Fruit fly (Drosophila melanogaster) whole organism, adult: ENCODE measurements around the gene Arl2.

Experiments used
- CG11617 ChIP-seq: fragments of 200-800 bp; sonication (Bioruptor generic); optimal IDR thresholded peaks from 2 replicates; lab custom pipeline; 2017; ENCODE audit warnings: mild to moderate bottlenecking, missing biosample characterization, missing genetic modification reagents, missing genetic modification characterization
- CG14711 ChIP-seq: fragments of 200-800 bp; sonication (Bioruptor generic); optimal IDR thresholded peaks from 2 replicates; lab custom pipeline; 2018; ENCODE audit warnings: missing biosample characterization, mild to moderate bottlenecking, missing genetic modification characterization, moderate library complexity
- CG1620 ChIP-seq: fragments of 200-800 bp; sonication (Bioruptor generic); optimal IDR thresholded peaks from 2 replicates; lab custom pipeline; 2016; ENCODE audit warnings: missing biosample characterization, missing genetic modification characterization
- CG7045 ChIP-seq: fragments of 200-800 bp; sonication (Bioruptor generic); optimal IDR thresholded peaks from 2 replicates; lab custom pipeline; 2017; ENCODE audit warnings: missing biosample characterization, mild to moderate bottlenecking, missing genetic modification characterization
- Crg-1 ChIP-seq: fragments of 200-800 bp; sonication (Bioruptor generic); optimal IDR thresholded peaks from 2 replicates; lab custom pipeline; 2016; ENCODE audit warnings: missing biosample characterization, missing genetic modification characterization
- Mnt ChIP-seq: fragments of 200-800 bp; sonication (Bioruptor generic); optimal IDR thresholded peaks from 2 replicates; lab custom pipeline; 2016; ENCODE audit warnings: missing biosample characterization, mild to moderate bottlenecking, missing genetic modification characterization
- cnc ChIP-seq, 2 experiments: fragments of >200 bp; optimal IDR thresholded peaks; 2 replicates each; lab custom pipeline; 2017
- kay ChIP-seq: fragments of 200-800 bp; sonication (Bioruptor generic); peaks from one replicate; lab custom pipeline; 2016; ENCODE audit warnings: missing biosample characterization, missing genetic modification characterization, borderline replicate concordance
- pad ChIP-seq: fragments of 200-800 bp; sonication (Bioruptor generic); optimal IDR thresholded peaks from 3 replicates; lab custom pipeline; 2017; ENCODE audit warnings: missing biosample characterization, missing genetic modification characterization, mild to moderate bottlenecking, moderate library complexity, missing genetic modification reagents

- no peak for TF ChIP-seq CG7045 (GFP tag; lab: Kevin White, UChicago)
- TF ChIP-seq pad (GFP tag; lab: Kevin White, UChicago) = no peak
- TF ChIP-seq CG14711 (tag; lab: Kevin White, UChicago) = peak; percentile 37
- no peak for TF ChIP-seq kay (GFP tag; lab: Kevin White, UChicago)
- no peak for TF ChIP-seq CG11617 (GFP tag; lab: Kevin White, UChicago)
- no peak for TF ChIP-seq CG1620 (GFP tag; lab: Kevin White, UChicago)
- no peak for TF ChIP-seq Mnt
- no peak for TF ChIP-seq cnc (optimal IDR thresholded peaks at IDR 0.05; lab: Kevin White, UChicago)
- no peak for TF ChIP-seq Crg-1
Observed at dm6 chr3R:8355579-8355978, 14.7 kb downstream of the Arl2 start.
